Worm (Caenorhabditis elegans): ENCODE results near the gene nep-11.

The nep-11 gene

ce11 chrII:3376789-3377188 lies 48.5 kb downstream of the nep-11 start, which contains the start of gene bath-9:
Gene bath-9 (plus strand): TSS chrII:3377089.
- TF ChIP-seq B0261.1 (tag; optimal IDR thresholded peaks at IDR 0.05), result no peak
- TF ChIP-seq madf-3 (GFP tag; IDR thresholded peaks at IDR 0.05), result no peak
- no peak for TF ChIP-seq F39B2.1 (GFP tag; IDR thresholded peaks at IDR 0.05)
- TF ChIP-seq Y95B8A.8 (GFP tag; IDR thresholded peaks at IDR 0.05), result no peak
- no peak for TF ChIP-seq B0336.3 (GFP tag; IDR thresholded peaks at IDR 0.05)
- no peak for TF ChIP-seq hsf-1 (GFP tag; IDR thresholded peaks at IDR 0.05)
- no peak for TF ChIP-seq Y53F4B.3 (GFP tag; IDR thresholded peaks at IDR 0.05)
- TF ChIP-seq B0019.2 (GFP tag; conservative IDR thresholded peaks at IDR 0.05), result no peak
- no peak for TF ChIP-seq dox-1 (GFP tag; IDR thresholded peaks at IDR 0.05)
- no peak for TF ChIP-seq ZK185.1 (tag; optimal IDR thresholded peaks at IDR 0.05; ENCODE audit: poor library complexity, severe bottlenecking)
- TF ChIP-seq C06A6.2 (GFP tag; conservative IDR thresholded peaks at IDR 0.05), result no peak
- TF ChIP-seq mxl-1 (tag; optimal IDR thresholded peaks at IDR 0.05), result no peak

ce11 chrII:3375302-3375701 lies 50.0 kb downstream of the nep-11 start:
- TF ChIP-seq madf-6 (GFP tag; IDR thresholded peaks at IDR 0.05), result no peak

- TF ChIP-seq Y56A3A.18 (GFP tag; IDR thresholded peaks at IDR 0.05), result no peak
- TF ChIP-seq lin-40 (tag; optimal IDR thresholded peaks at IDR 0.05), result no peak
- TF ChIP-seq let-526 (GFP tag; IDR thresholded peaks at IDR 0.05), result no peak
- no peak for TF ChIP-seq nfya-2 (GFP tag; IDR thresholded peaks at IDR 0.05)
- TF ChIP-seq madf-3 (GFP tag; IDR thresholded peaks at IDR 0.05), result no peak
- TF ChIP-seq let-607 (tag; optimal IDR thresholded peaks at IDR 0.05), result no peak
- no peak for TF ChIP-seq hmg-1.2 (GFP tag; IDR thresholded peaks at IDR 0.05)
- TF ChIP-seq rec-8 (tag; optimal IDR thresholded peaks at IDR 0.05), result no peak
- no peak for TF ChIP-seq nfya-1 (tag; optimal IDR thresholded peaks at IDR 0.05; ENCODE audit: borderline replicate concordance, insufficient read depth)
- no peak for TF ChIP-seq T07F8.4 (tag; optimal IDR thresholded peaks at IDR 0.05)
- no peak for TF ChIP-seq madf-8 (GFP tag; conservative IDR thresholded peaks at IDR 0.05)
- TF ChIP-seq C17E4.6 (GFP tag; IDR thresholded peaks at IDR 0.05), result no peak
- no peak for TF ChIP-seq attf-6 (GFP tag; IDR thresholded peaks at IDR 0.05)
- no peak for TF ChIP-seq ama-1 (optimal IDR thresholded peaks at IDR 0.05)
- no peak for TF ChIP-seq ama-1 (GFP tag; optimal IDR thresholded peaks at IDR 0.05)
- no peak for TF ChIP-seq ceh-27 (GFP tag; optimal IDR thresholded peaks at IDR 0.05)
- no peak for TF ChIP-seq dox-1 (GFP tag; IDR thresholded peaks at IDR 0.05)
- no peak for TF ChIP-seq nhr-27 (tag; optimal IDR thresholded peaks at IDR 0.05)
Observed at ce11 chrII:3374779-3375178, 50.6 kb downstream of the nep-11 start, which contains the start of gene bath-10. Gene bath-10 (plus strand): TSS chrII:3375079.

- no peak for TF ChIP-seq somi-1 (GFP tag; optimal IDR thresholded peaks at IDR 0.05)
- TF ChIP-seq let-526 (GFP tag; IDR thresholded peaks at IDR 0.05), result no peak
- no peak for TF ChIP-seq nfyb-1 (GFP tag; IDR thresholded peaks at IDR 0.05)
- TF ChIP-seq T07F8.4 (tag; optimal IDR thresholded peaks at IDR 0.05), result no peak
- TF ChIP-seq F23B12.7 (tag; optimal IDR thresholded peaks at IDR 0.05; ENCODE audit: insufficient read depth), result no peak
- no peak for TF ChIP-seq pbrm-1 (GFP tag; IDR thresholded peaks at IDR 0.05)
- no peak for TF ChIP-seq dox-1 (GFP tag; IDR thresholded peaks at IDR 0.05)
- no peak for TF ChIP-seq Y79H2A.3 (GFP tag; conservative IDR thresholded peaks at IDR 0.05)
- TF ChIP-seq ztf-28 (GFP tag; IDR thresholded peaks at IDR 0.05), result no peak
- TF ChIP-seq ama-1 (optimal IDR thresholded peaks at IDR 0.05), result no peak
- no peak for TF ChIP-seq ama-1 (GFP tag; optimal IDR thresholded peaks at IDR 0.05)
- TF ChIP-seq snpc-3.4 (tag; optimal IDR thresholded peaks at IDR 0.05), result no peak
- TF ChIP-seq zfh-2 (GFP tag; conservative IDR thresholded peaks at IDR 0.05), result no peak
Observed at ce11 chrII:3373875-3374274, 51.5 kb downstream of the nep-11 start.
